Fruit fly (Drosophila melanogaster): Measurements from ENCODE around the gene Atet.
A peak's percentile ranks its signal among the peaks of the same experiment; 100 is the strongest.

Atet gene

dm6 chr2L:4332962-4333757, 553 bp upstream of the Atet start (continued):
- TF ChIP-seq Sin3A (optimal IDR thresholded peaks at IDR 0.05) = no peak
- peak; percentile 98 for TF ChIP-seq sens (GFP tag)
- TF ChIP-seq CG4854 (GFP tag; optimal IDR thresholded peaks at IDR 0.05) = peak; percentile 70
- TF ChIP-seq pnt (GFP tag; optimal IDR thresholded peaks at IDR 0.05) = peak; percentile 75
- TF ChIP-seq CG17359 (tag; optimal IDR thresholded peaks at IDR 0.05) = peak; percentile 88
- no peak for TF ChIP-seq dm (GFP tag; optimal IDR thresholded peaks at IDR 0.05)
- 0 out of 3 replicates have a peak, but pooled peaks have one; percentile 28 for TF ChIP-seq Opbp (GFP tag; IDR thresholded peaks at IDR 0.05; ENCODE audit: partially characterized antibody)
- TF ChIP-seq CG4282 (GFP tag; optimal IDR thresholded peaks at IDR 0.05) = peak; percentile 84
- TF ChIP-seq Nf-YC (tag; optimal IDR thresholded peaks at IDR 0.05) = peak; percentile 51
- TF ChIP-seq CG15269 (tag; optimal IDR thresholded peaks at IDR 0.05) = peak; percentile 74
- peak; percentile 79 for TF ChIP-seq CG30403 (GFP tag; optimal IDR thresholded peaks at IDR 0.05)
- TF ChIP-seq hb (GFP tag; IDR thresholded peaks at IDR 0.05; ENCODE audit: partially characterized antibody) = no peak
- peak; percentile 68 for TF ChIP-seq Dip3 (GFP tag; optimal IDR thresholded peaks at IDR 0.05)
- peak; percentile 87 for TF ChIP-seq Adf1 (GFP tag; IDR thresholded peaks at IDR 0.05)
- TF ChIP-seq ken (GFP tag; IDR thresholded peaks at IDR 0.05) = peak; percentile 88
- TF ChIP-seq vvl (GFP tag; IDR thresholded peaks at IDR 0.05) = peak; percentile 90
- TF ChIP-seq twi (tag; optimal IDR thresholded peaks at IDR 0.05) = peak; percentile 11
- TF ChIP-seq unc-4 (GFP tag; IDR thresholded peaks at IDR 0.05; ENCODE audit: partially characterized antibody) = no peak
- TF ChIP-seq CG31224 (GFP tag; IDR thresholded peaks at IDR 0.05) = peak; percentile 76
- peak; percentile 84 for TF ChIP-seq Ptx1 (GFP tag; IDR thresholded peaks at IDR 0.05)
- TF ChIP-seq cg (GFP tag; optimal IDR thresholded peaks at IDR 0.05) = peak; percentile 98
- peak; percentile 67 for TF ChIP-seq repo (GFP tag; optimal IDR thresholded peaks at IDR 0.05)
- peak; percentile 91 for TF ChIP-seq lab (GFP tag; optimal IDR thresholded peaks at IDR 0.05)
- TF ChIP-seq Blimp-1 (GFP tag; optimal IDR thresholded peaks at IDR 0.05) = peak; percentile 87
- peak; percentile 60 for TF ChIP-seq Hand (GFP tag; optimal IDR thresholded peaks at IDR 0.05)
- peak; percentile 84 for TF ChIP-seq H2.0 (GFP tag; IDR thresholded peaks at IDR 0.05)
- peak; percentile 78 for TF ChIP-seq CG10979 (tag; optimal IDR thresholded peaks at IDR 0.05)
- no peak for TF ChIP-seq CG2116 (GFP tag; optimal IDR thresholded peaks at IDR 0.05)
- peak; percentile 56 for TF ChIP-seq CG4328 (GFP tag; optimal IDR thresholded peaks at IDR 0.05)
- peak; percentile 81 for TF ChIP-seq Mrtf (GFP tag; IDR thresholded peaks at IDR 0.05)
- peak; percentile 85 for TF ChIP-seq Rfx (GFP tag; IDR thresholded peaks at IDR 0.05)
- peak; percentile 68 for TF ChIP-seq Abd-B (GFP tag; optimal IDR thresholded peaks at IDR 0.05)
- TF ChIP-seq CG6765 (GFP tag; optimal IDR thresholded peaks at IDR 0.05) = peak; percentile 64
- peak; percentile 84 for TF ChIP-seq otp (GFP tag; IDR thresholded peaks at IDR 0.05)
- TF ChIP-seq D19A (tag; optimal IDR thresholded peaks at IDR 0.05) = peak; percentile 71
- no peak for TF ChIP-seq CG8290 (GFP tag; optimal IDR thresholded peaks at IDR 0.05)
- peak in 1 of 2 experiments; percentile 70 for TF ChIP-seq CG8290 (tag; optimal IDR thresholded peaks at IDR 0.05)
- peak in 2 of 3 experiments; percentile 67 to 74 for TF ChIP-seq lola (GFP tag; optimal IDR thresholded peaks at IDR 0.05)
- peak; percentile 48 for TF ChIP-seq HmgZ (tag; optimal IDR thresholded peaks at IDR 0.05)
- TF ChIP-seq CG8924 (tag; optimal IDR thresholded peaks at IDR 0.05) = peak; percentile 70
- peak; percentile 85 for TF ChIP-seq sisA (GFP tag; IDR thresholded peaks at IDR 0.05)
- peak; percentile 87 for TF ChIP-seq CG9727 (GFP tag; optimal IDR thresholded peaks at IDR 0.05)
- no peak for TF ChIP-seq CG14860 (GFP tag; IDR thresholded peaks at IDR 0.05; ENCODE audit: partially characterized antibody)
- peak; percentile 79 for TF ChIP-seq CG9932 (GFP tag; IDR thresholded peaks at IDR 0.05)
- TF ChIP-seq rib (GFP tag; IDR thresholded peaks at IDR 0.05) = 0 out of 2 replicates have a peak, but pooled peaks have one; percentile 27
- peak; percentile 79 for TF ChIP-seq grau (tag; optimal IDR thresholded peaks at IDR 0.05)
- no peak for TF ChIP-seq CG16813 (GFP tag; IDR thresholded peaks at IDR 0.05; ENCODE audit: partially characterized antibody)
- peak; percentile 85 for TF ChIP-seq CG16863 (GFP tag; optimal IDR thresholded peaks at IDR 0.05)
- peak; percentile 77 for TF ChIP-seq CG12155 (GFP tag; optimal IDR thresholded peaks at IDR 0.05)

All from whole organism, embryonic.